Fruit fly (Drosophila melanogaster): ENCODE measurements around the gene CG6638.

CG6638 gene

DNA sequence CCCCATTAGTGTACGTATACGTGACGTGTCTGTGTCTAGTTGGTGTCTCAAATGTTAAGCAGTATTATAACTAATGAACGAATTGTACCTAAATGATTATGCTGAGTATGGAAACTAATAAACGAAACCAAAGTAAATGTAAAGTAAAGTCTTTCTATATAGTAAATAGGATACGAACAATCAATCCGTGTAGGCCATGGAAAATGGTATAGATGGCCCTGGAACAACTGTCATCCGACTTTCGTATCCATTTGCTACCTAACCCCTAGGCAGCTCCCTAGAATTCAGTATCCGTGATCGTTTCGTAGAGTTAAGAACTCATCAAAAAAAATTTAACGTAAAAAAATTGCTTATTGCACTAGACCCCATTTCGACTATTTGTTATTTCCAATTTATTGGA is 41.1 kb upstream of the CG6638 start, which contains the start of gene S-Lap1:
Gene S-Lap1, plus strand, starts transcription at position 301 of the 400 bp plus-strand sequence.
- TF ChIP-seq Hr78 (GFP tag; optimal IDR thresholded peaks at IDR 0.05) (no peak), tai (GFP tag; optimal IDR thresholded peaks at IDR 0.05) (no peak), GATAd (GFP tag; optimal IDR thresholded peaks at IDR 0.05) (no peak), dmrt93B (GFP tag; optimal IDR thresholded peaks at IDR 0.05) (no peak), Jra (GFP tag; optimal IDR thresholded peaks at IDR 0.05) (no peak), br (GFP tag; optimal IDR thresholded peaks at IDR 0.05) (no peak), pan (optimal IDR thresholded peaks at IDR 0.05) (no peak), Dfd (GFP tag; optimal IDR thresholded peaks at IDR 0.05) (no peak), CrebA (GFP tag; optimal IDR thresholded peaks at IDR 0.05; ENCODE audit: borderline replicate concordance) (no peak), woc (GFP tag; optimal IDR thresholded peaks at IDR 0.05) (no peak), lola (GFP tag; optimal IDR thresholded peaks at IDR 0.05) (no peak)

DNA sequence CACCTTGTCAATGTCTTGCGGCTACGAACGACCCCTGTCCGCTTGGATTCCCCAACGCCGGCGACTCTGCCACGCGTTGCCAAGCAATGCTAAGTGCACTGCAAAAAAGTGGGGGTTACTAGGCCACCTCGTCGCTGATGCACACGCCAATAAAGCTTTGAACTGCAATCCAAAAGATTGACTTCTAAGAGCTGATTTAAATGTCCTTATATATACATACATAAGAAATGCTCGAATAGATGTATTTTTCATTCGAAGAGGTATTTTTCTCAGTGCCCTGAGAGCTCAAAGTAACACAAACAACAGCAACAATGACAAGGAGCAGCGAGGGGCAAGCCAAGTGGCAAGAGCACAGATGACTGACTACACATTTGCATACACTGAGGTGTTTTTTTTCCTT is 31.6 kb upstream of the CG6638 start:
- TF ChIP-seq h (GFP tag; optimal IDR thresholded peaks at IDR 0.05) (peak; percentile 20), pan (optimal IDR thresholded peaks at IDR 0.05) (no peak), ey (GFP tag; optimal IDR thresholded peaks at IDR 0.05) (peak; percentile 34), foxo (GFP tag; optimal IDR thresholded peaks at IDR 0.05) (peak in 1 of 2 experiments; percentile 21), fru (GFP tag; optimal IDR thresholded peaks at IDR 0.05) (peak; percentile 15)

DNA sequence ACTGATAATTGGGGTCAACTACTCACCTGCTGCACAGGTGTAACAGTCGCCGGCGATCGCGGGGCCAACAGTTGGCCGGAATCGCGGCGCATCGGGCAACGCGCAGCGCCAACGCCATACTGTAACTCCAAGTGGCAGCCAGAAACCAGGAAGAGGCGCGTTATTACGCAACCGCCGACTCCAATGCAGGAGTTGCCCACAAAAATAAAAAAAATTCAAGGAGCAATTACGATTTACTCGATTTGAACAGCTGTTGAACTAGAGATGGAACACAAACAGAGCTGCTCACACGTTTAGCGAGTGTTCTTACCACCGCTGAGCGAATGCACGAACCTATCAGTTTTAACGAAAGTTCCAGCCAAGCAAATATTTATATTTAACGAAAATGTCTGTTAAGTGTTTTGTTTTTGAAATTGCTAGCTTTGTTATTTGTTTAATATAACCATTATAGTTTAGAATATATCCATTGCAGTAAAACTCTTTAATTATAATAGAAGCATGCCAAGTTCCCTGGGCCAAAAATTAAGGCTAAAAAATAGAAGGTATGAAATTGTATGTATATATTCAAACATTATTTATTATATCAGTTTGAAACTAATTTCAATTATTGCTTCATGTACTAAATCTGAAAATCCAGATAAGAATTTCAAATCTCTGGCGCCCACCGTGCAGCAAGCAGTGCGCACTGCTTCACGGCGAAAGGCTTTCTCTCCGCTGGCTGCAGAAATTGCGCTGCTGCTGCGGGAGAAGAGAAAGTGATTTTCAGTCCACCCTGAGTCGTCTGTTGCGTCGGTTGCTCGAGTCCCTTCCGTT is 28.2 kb upstream of the CG6638 start, which contains the start of the genes CG5989 and CG6282:
Gene CG5989, minus strand, starts transcription at position 270 of the 813 bp plus-strand sequence.
Gene CG6282, plus strand, starts transcription at position 778 of the 813 bp plus-strand sequence.
- no peak for TF ChIP-seq dsf (GFP tag; optimal IDR thresholded peaks at IDR 0.05; ENCODE audit: borderline replicate concordance)
- TF ChIP-seq GATAd (GFP tag; optimal IDR thresholded peaks at IDR 0.05) = no peak
- peak; percentile 8 for TF ChIP-seq sv (GFP tag; optimal IDR thresholded peaks at IDR 0.05)
- no peak for TF ChIP-seq OdsH (GFP tag; optimal IDR thresholded peaks at IDR 0.05)
- no peak for TF ChIP-seq Abd-B (GFP tag; optimal IDR thresholded peaks at IDR 0.05)
- TF ChIP-seq Myc (optimal IDR thresholded peaks at IDR 0.05) = peak; percentile 61
- no peak for TF ChIP-seq dmrt93B (GFP tag; optimal IDR thresholded peaks at IDR 0.05)

DNA sequence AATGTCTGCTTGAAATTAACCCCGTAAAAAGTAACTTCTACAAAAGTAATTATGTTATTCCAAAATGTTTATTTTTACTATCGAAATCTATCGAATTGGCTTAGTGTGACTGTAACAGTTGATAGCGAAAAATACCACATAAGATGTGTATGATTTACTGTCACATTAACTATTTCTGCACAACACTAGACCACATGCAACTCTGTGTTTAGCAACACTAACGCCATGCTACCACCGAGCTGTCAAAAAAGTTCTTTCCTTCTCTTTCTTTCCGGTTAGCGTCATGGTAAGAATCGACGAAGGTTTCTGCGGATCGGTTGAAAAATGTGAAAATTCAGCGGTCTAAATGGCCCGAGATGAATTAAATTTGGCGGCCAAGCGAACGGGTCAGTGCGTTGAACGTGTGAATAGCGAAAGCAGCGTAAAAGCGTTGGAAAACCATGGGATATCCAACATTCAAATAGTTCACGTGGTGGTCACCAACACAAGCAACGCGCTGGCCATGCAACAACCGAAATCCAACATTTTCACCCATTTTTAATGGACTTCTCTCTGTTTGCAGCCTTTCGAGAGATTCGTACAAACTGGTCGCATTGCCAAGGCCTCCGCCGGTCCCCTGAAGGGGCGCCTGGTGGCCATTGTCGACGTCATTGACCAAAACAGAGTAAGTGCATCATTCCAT is 25.0 kb upstream of the CG6638 start, which contains the start of the genes Nelf-E and RpL14:
Gene Nelf-E, minus strand, starts transcription at position 128 of the 682 bp plus-strand sequence.
Gene RpL14, plus strand, starts transcription at position 255 of the 682 bp plus-strand sequence.
- no peak for TF ChIP-seq Jra (GFP tag; optimal IDR thresholded peaks at IDR 0.05)
- TF ChIP-seq fru (GFP tag; optimal IDR thresholded peaks at IDR 0.05) = peak; percentile 99
- no peak for TF ChIP-seq dsf (GFP tag; optimal IDR thresholded peaks at IDR 0.05; ENCODE audit: borderline replicate concordance)
- TF ChIP-seq OdsH (GFP tag; optimal IDR thresholded peaks at IDR 0.05) = peak; percentile 88
- peak; percentile 71 for TF ChIP-seq Myc (optimal IDR thresholded peaks at IDR 0.05)
- TF ChIP-seq foxo (GFP tag; optimal IDR thresholded peaks at IDR 0.05) = peak; percentile 84 to 91
- peak; percentile 74 for TF ChIP-seq GATAd (GFP tag; optimal IDR thresholded peaks at IDR 0.05)
- peak; percentile 87 for TF ChIP-seq CG32264 (GFP tag; optimal IDR thresholded peaks at IDR 0.05)
- peak; percentile 91 for TF ChIP-seq HLH106 (tag; optimal IDR thresholded peaks at IDR 0.05)
- peak; percentile 78 for TF ChIP-seq ey (GFP tag; optimal IDR thresholded peaks at IDR 0.05)
- TF ChIP-seq Hr83 (GFP tag; optimal IDR thresholded peaks at IDR 0.05; ENCODE audit: poor library complexity, severe bottlenecking) = peak; percentile 98
- TF ChIP-seq Rel (GFP tag; optimal IDR thresholded peaks at IDR 0.05) = no peak
- peak; percentile 80 for TF ChIP-seq Rel (tag; optimal IDR thresholded peaks at IDR 0.05)
- TF ChIP-seq h (GFP tag; optimal IDR thresholded peaks at IDR 0.05) = peak; percentile 95
- no peak for TF ChIP-seq Vsx2 (GFP tag; optimal IDR thresholded peaks at IDR 0.05; ENCODE audit: partially characterized antibody)
- no peak for TF ChIP-seq brk (GFP tag; optimal IDR thresholded peaks at IDR 0.05)
- no peak for TF ChIP-seq N (GFP tag; optimal IDR thresholded peaks at IDR 0.05)
- TF ChIP-seq CG9705 (GFP tag; optimal IDR thresholded peaks at IDR 0.05) = peak; percentile 94
- TF ChIP-seq rgr (GFP tag; optimal IDR thresholded peaks at IDR 0.05) = peak; percentile 98
- no peak for TF ChIP-seq woc (GFP tag; optimal IDR thresholded peaks at IDR 0.05)
- TF ChIP-seq psq (GFP tag; optimal IDR thresholded peaks at IDR 0.05) = peak; percentile 81
- no peak for TF ChIP-seq CrebA (GFP tag; optimal IDR thresholded peaks at IDR 0.05; ENCODE audit: borderline replicate concordance)
- peak; percentile 95 for TF ChIP-seq br (GFP tag; optimal IDR thresholded peaks at IDR 0.05)
- peak; percentile 87 for TF ChIP-seq sv (GFP tag; optimal IDR thresholded peaks at IDR 0.05)
- TF ChIP-seq Sp1 (GFP tag; optimal IDR thresholded peaks at IDR 0.05) = peak; percentile 93
- no peak for TF ChIP-seq jim (GFP tag; optimal IDR thresholded peaks at IDR 0.05)
- TF ChIP-seq dmrt93B (GFP tag; optimal IDR thresholded peaks at IDR 0.05) = peak; percentile 96

Data from whole organism, wandering third instar larva.